Worm (Caenorhabditis elegans) whole organism, L1 larva: ENCODE data around the gene gst-29.

Source experiments
- C04F5.9 ChIP-seq: sonication (generic microtip); optimal IDR thresholded peaks from 2 replicates; lab custom pipeline; 2016; ENCODE audit warnings: missing genetic modification characterization, missing compliant biosample characterization
- C16A3.4 ChIP-seq: fragments of 150-350 bp; optimal IDR thresholded peaks from 2 replicates; lab custom pipeline; 2014; ENCODE audit warnings: missing biosample characterization, missing genetic modification characterization
- C34B4.2 ChIP-seq: sonication (generic microtip); optimal IDR thresholded peaks from 2 replicates; lab custom pipeline; 2017; ENCODE audit warnings: mild to moderate bottlenecking, missing genetic modification characterization, missing compliant biosample characterization
- Y116A8C.19 ChIP-seq: sonication (generic microtip); optimal IDR thresholded peaks from 2 replicates; lab custom pipeline; 2016; ENCODE audit warnings: missing compliant biosample characterization, missing genetic modification characterization, borderline replicate concordance
- aha-1 ChIP-seq: fragments of 150-350 bp; optimal IDR thresholded peaks from 2 replicates; lab custom pipeline; 2014; ENCODE audit warnings: missing biosample characterization, missing genetic modification characterization
- alr-1 ChIP-seq: fragments of 200-800 bp; sonication (Bioruptor generic); optimal IDR thresholded peaks from 2 replicates; lab custom pipeline; 2018; ENCODE audit warnings: borderline replicate concordance, mild to moderate bottlenecking, missing genetic modification characterization, missing compliant biosample characterization
- aly-2 ChIP-seq: fragments of 150-350 bp; optimal IDR thresholded peaks from 2 replicates; lab custom pipeline; 2014; ENCODE audit warnings: missing biosample characterization, missing genetic modification characterization
- blmp-1 ChIP-seq: fragments of 150-350 bp; optimal IDR thresholded peaks from 2 replicates; lab custom pipeline; 2014; ENCODE audit warnings: missing biosample characterization, missing genetic modification characterization
- ceh-63 ChIP-seq: fragments of 200-800 bp; sonication (Bioruptor generic); optimal IDR thresholded peaks from 2 replicates; lab custom pipeline; 2018; ENCODE audit warnings: mild to moderate bottlenecking, missing genetic modification characterization, missing compliant biosample characterization
- ceh-82 ChIP-seq, 3 experiments: fragments of 150-350 bp in 1 of 3; sonication (generic microtip) in 2 of 3; optimal IDR thresholded peaks; 2 replicates each; lab custom pipeline; 2014 to 2017; ENCODE audit warnings: missing biosample characterization in 3 of 3, missing genetic modification characterization in 3 of 3
- ceh-88 ChIP-seq: fragments of 200-800 bp; sonication (Bioruptor generic); IDR thresholded peaks from 2 replicates; pipeline ENCODE4 v1.3.6; 2022; ENCODE audit warnings: missing genetic modification characterization, missing compliant biosample characterization
- ceh-90 ChIP-seq: sonication (generic microtip); optimal IDR thresholded peaks from 2 replicates; lab custom pipeline; 2016; ENCODE audit warnings: missing genetic modification characterization, missing compliant biosample characterization
- ces-1 ChIP-seq: fragments of 150-350 bp; optimal IDR thresholded peaks from 2 replicates; lab custom pipeline; 2014; ENCODE audit warnings: missing biosample characterization, missing genetic modification reagents, missing genetic modification characterization
- efl-1 ChIP-seq, 4 experiments: fragments of 150-350 bp; optimal IDR thresholded peaks in 3 of 4; peaks in 1 of 4; 1 replicate in 1 of 4; 2 replicates in 3 of 4; lab custom pipeline; 2014; ENCODE audit warnings: missing biosample characterization in 2 of 4, missing genetic modification characterization in 2 of 4, missing genetic modification reagents in 2 of 4
- efl-3 ChIP-seq: fragments of 200-800 bp; sonication (Bioruptor generic); optimal IDR thresholded peaks from 2 replicates; lab custom pipeline; 2018; ENCODE audit warnings: mild to moderate bottlenecking, missing genetic modification characterization, missing compliant biosample characterization
- egl-13 ChIP-seq: sonication (generic microtip); optimal IDR thresholded peaks from 2 replicates; lab custom pipeline; 2016; ENCODE audit warnings: missing genotype, missing genetic modification reagents, missing genetic modification characterization, missing compliant biosample characterization
- egl-27 ChIP-seq, 2 experiments: fragments of 150-350 bp in 1 of 2; sonication (generic microtip); optimal IDR thresholded peaks; 3 replicates each; lab custom pipeline; 2017 to 2018; ENCODE audit warnings: missing biosample characterization in 2 of 2, missing genetic modification characterization in 2 of 2, missing genetic modification reagents in 2 of 2
- elt-2 ChIP-seq: sonication (generic microtip); optimal IDR thresholded peaks from 2 replicates; lab custom pipeline; 2016; ENCODE audit warnings: missing genetic modification characterization, mild to moderate bottlenecking, inconsistent platforms, missing compliant biosample characterization, missing genetic modification reagents
- elt-3 ChIP-seq, 6 experiments: fragments of 150-350 bp in 1 of 6; sonication (generic microtip); optimal IDR thresholded peaks; 2 replicates each; lab custom pipeline; 2017 to 2018; ENCODE audit warnings: missing biosample characterization in 6 of 6, missing genetic modification characterization in 6 of 6, inconsistent platforms in 1 of 6
- ets-5 ChIP-seq: fragments of 200-800 bp; sonication (Bioruptor generic); IDR thresholded peaks from 2 replicates; pipeline ENCODE4 v1.3.6; 2022; ENCODE audit warnings: missing genetic modification characterization, missing compliant biosample characterization
- fkh-4 ChIP-seq: sonication (generic microtip); optimal IDR thresholded peaks from 2 replicates; lab custom pipeline; 2016; ENCODE audit warnings: missing compliant biosample characterization, missing genetic modification characterization, borderline replicate concordance
- fkh-8 ChIP-seq: sonication (generic microtip); optimal IDR thresholded peaks from 2 replicates; lab custom pipeline; 2016; ENCODE audit warnings: mild to moderate bottlenecking, missing genetic modification characterization, missing compliant biosample characterization
- hlh-17 ChIP-seq: fragments of 200-800 bp; sonication (Bioruptor generic); optimal IDR thresholded peaks from 2 replicates; lab custom pipeline; 2018; ENCODE audit warnings: missing genetic modification characterization, mild to moderate bottlenecking, missing compliant biosample characterization, moderate library complexity, borderline replicate concordance
- isw-1 ChIP-seq: fragments of 200-800 bp; sonication (Bioruptor generic); IDR thresholded peaks from 2 replicates; pipeline ENCODE4 v1.3.6; 2022; ENCODE audit warnings: missing genetic modification characterization, missing compliant biosample characterization
- jun-1 ChIP-seq: fragments of 150-350 bp; optimal IDR thresholded peaks from 2 replicates; lab custom pipeline; 2014; ENCODE audit warnings: missing biosample characterization, missing genetic modification reagents, missing genetic modification characterization
- lin-13 ChIP-seq: fragments of 150-350 bp; optimal IDR thresholded peaks from 2 replicates; lab custom pipeline; 2014; ENCODE audit warnings: missing biosample characterization, missing genetic modification reagents, missing genetic modification characterization
- lir-3 ChIP-seq: sonication (generic microtip); optimal IDR thresholded peaks from 2 replicates; lab custom pipeline; 2016; ENCODE audit warnings: mild to moderate bottlenecking, missing genetic modification characterization, moderate library complexity, missing compliant biosample characterization; ENCODE audit not compliant: poor library complexity
- mdl-1 ChIP-seq, 2 experiments: fragments of 150-350 bp; optimal IDR thresholded peaks; 2 replicates each; lab custom pipeline; 2014 to 2017; ENCODE audit warnings: missing biosample characterization in 2 of 2, missing genetic modification characterization in 2 of 2, inconsistent platforms in 1 of 2
- mep-1 ChIP-seq: fragments of 150-350 bp; optimal IDR thresholded peaks from 2 replicates; lab custom pipeline; 2014; ENCODE audit warnings: missing biosample characterization, missing genetic modification characterization
- nhr-19 ChIP-seq: fragments of 200-800 bp; sonication (Bioruptor generic); conservative IDR thresholded peaks from 2 replicates; pipeline ENCODE4 v1.3.6; 2022; ENCODE audit warnings: missing genetic modification characterization, missing compliant biosample characterization
- nhr-237 ChIP-seq: fragments of 150-350 bp; optimal IDR thresholded peaks from 2 replicates; lab custom pipeline; 2014; ENCODE audit warnings: missing biosample characterization, missing genetic modification characterization
- nhr-28 ChIP-seq: fragments of 150-350 bp; optimal IDR thresholded peaks from 2 replicates; lab custom pipeline; 2014; ENCODE audit warnings: missing biosample characterization, missing genetic modification characterization
- nhr-76 ChIP-seq: sonication (generic microtip); optimal IDR thresholded peaks from 2 replicates; lab custom pipeline; 2017; ENCODE audit warnings: missing biosample characterization, missing genetic modification characterization
- nhr-84 ChIP-seq: sonication (generic microtip); optimal IDR thresholded peaks from 2 replicates; lab custom pipeline; 2017; ENCODE audit warnings: missing biosample characterization, missing genetic modification characterization
- nhr-90 ChIP-seq: sonication (generic microtip); optimal IDR thresholded peaks from 2 replicates; lab custom pipeline; 2016; ENCODE audit warnings: mild to moderate bottlenecking, missing genetic modification characterization, missing compliant biosample characterization; ENCODE audit not compliant: poor library complexity
- pax-3 ChIP-seq: fragments of 200-800 bp; sonication (Bioruptor generic); optimal IDR thresholded peaks from 2 replicates; lab custom pipeline; 2018; ENCODE audit warnings: mild to moderate bottlenecking, missing genetic modification characterization, moderate library complexity, missing compliant biosample characterization
- rnt-1 ChIP-seq: sonication (generic microtip); optimal IDR thresholded peaks from 2 replicates; lab custom pipeline; 2016; ENCODE audit warnings: mild to moderate bottlenecking, missing genetic modification characterization, moderate library complexity, missing compliant biosample characterization
- snpc-4 ChIP-seq: fragments of 150-350 bp; optimal IDR thresholded peaks from 2 replicates; lab custom pipeline; 2014; ENCODE audit warnings: missing biosample characterization, missing genetic modification characterization
- snu-23 ChIP-seq: sonication (generic microtip); optimal IDR thresholded peaks from 2 replicates; lab custom pipeline; 2016; ENCODE audit warnings: missing genetic modification characterization, missing compliant biosample characterization
- sptf-1 ChIP-seq: fragments of 150-350 bp; optimal IDR thresholded peaks from 2 replicates; lab custom pipeline; 2014; ENCODE audit warnings: missing biosample characterization, missing genetic modification characterization
- swsn-7 ChIP-seq: sonication (generic microtip); optimal IDR thresholded peaks from 2 replicates; lab custom pipeline; 2016; ENCODE audit warnings: missing genetic modification characterization, missing compliant biosample characterization
- tbx-2 ChIP-seq: sonication (generic microtip); optimal IDR thresholded peaks from 2 replicates; lab custom pipeline; 2016; ENCODE audit warnings: missing genetic modification characterization, missing compliant biosample characterization
- tlp-1 ChIP-seq: fragments of 150-350 bp; optimal IDR thresholded peaks from 2 replicates; lab custom pipeline; 2014; ENCODE audit warnings: missing biosample characterization, missing genetic modification characterization
- unc-30 ChIP-seq: sonication (generic microtip); optimal IDR thresholded peaks from 2 replicates; lab custom pipeline; 2017; ENCODE audit warnings: missing biosample characterization, missing genetic modification characterization
- unc-62 ChIP-seq: fragments of 150-350 bp; optimal IDR thresholded peaks from 2 replicates; lab custom pipeline; 2014; ENCODE audit warnings: missing biosample characterization, missing genetic modification reagents, missing genetic modification characterization
- unc-86 ChIP-seq: sonication (generic microtip); optimal IDR thresholded peaks from 2 replicates; lab custom pipeline; 2016; ENCODE audit warnings: missing genetic modification characterization, missing compliant biosample characterization
- vab-15 ChIP-seq: sonication (generic microtip); optimal IDR thresholded peaks from 2 replicates; lab custom pipeline; 2017; ENCODE audit warnings: missing genotype, mild to moderate bottlenecking, missing genetic modification characterization, missing compliant biosample characterization
- xbp-1 ChIP-seq: sonication (generic microtip); optimal IDR thresholded peaks from 2 replicates; lab custom pipeline; 2016; ENCODE audit warnings: missing genetic modification characterization, missing compliant biosample characterization
- zag-1 ChIP-seq: fragments of 150-350 bp; optimal IDR thresholded peaks from 2 replicates; lab custom pipeline; 2014; ENCODE audit warnings: missing biosample characterization, missing genetic modification characterization
- zip-4 ChIP-seq: fragments of 200-800 bp; sonication (Bioruptor generic); optimal IDR thresholded peaks from 2 replicates; lab custom pipeline; 2018; ENCODE audit warnings: mild to moderate bottlenecking, missing genetic modification characterization, moderate library complexity, missing compliant biosample characterization
- ztf-4 ChIP-seq: fragments of 150-350 bp; optimal IDR thresholded peaks from 2 replicates; lab custom pipeline; 2014; ENCODE audit warnings: missing biosample characterization, missing genetic modification characterization

Gene gst-29

ce11 chrII:15119537-15120360 is 49.9 kb downstream of the gst-29 start, which contains the start of gene arp-1:
arp-1 (plus strand) TSS chrII:15120301.
- TF ChIP-seq tbx-2 (tag; lab: Kevin White, UChicago) (peak; percentile 20), efl-3 (GFP tag; lab: Kevin White, UChicago) (no peak), ceh-82 (tag; optimal IDR thresholded peaks at IDR 0.05; lab: Kevin White, UChicago) (peak; percentile 50 to 63 (median 52)), ces-1 (no peak), egl-27 (tag; optimal IDR thresholded peaks at IDR 0.05; lab: Kevin White, UChicago) (no peak), nhr-84 (no peak), pax-3 (tag; lab: Kevin White, UChicago) (no peak), xbp-1 (no peak), C34B4.2 (tag; lab: Kevin White, UChicago) (no peak), jun-1 (tag; lab: Kevin White, UChicago) (no peak), snu-23 (GFP tag; lab: Kevin White, UChicago) (peak; percentile 57), vab-15 (tag; lab: Kevin White, UChicago) (no peak), elt-2 (tag; lab: Kevin White, UChicago) (no peak), unc-86 (tag; lab: Kevin White, UChicago) (no peak), nhr-237 (tag; lab: Kevin White, UChicago) (no peak), nhr-76 (no peak), mep-1 (tag; lab: Kevin White, UChicago) (peak; percentile 63), alr-1 (tag; lab: Kevin White, UChicago) (no peak), egl-13 (tag; lab: Kevin White, UChicago) (no peak), rnt-1 (peak; percentile 66), ztf-4 (tag; lab: Kevin White, UChicago) (no peak), mdl-1 (tag; optimal IDR thresholded peaks at IDR 0.05; lab: Kevin White, UChicago) (peak in 1 of 2 experiments; percentile 31), snpc-4 (no peak), nhr-90 (tag; lab: Kevin White, UChicago) (no peak), aly-2 (tag; lab: Kevin White, UChicago) (no peak), nhr-19 (GFP tag; lab: Robert Waterston, UW) (peak; percentile 26; the same call in 1 of the 2 replicates), unc-62 (GFP tag; lab: Kevin White, UChicago) (no peak), Y116A8C.19 (tag; lab: Kevin White, UChicago) (no peak), zip-4 (GFP tag; lab: Kevin White, UChicago) (peak; percentile 84), sptf-1 (tag; lab: Kevin White, UChicago) (no peak), unc-30 (tag; lab: Kevin White, UChicago) (no peak), fkh-8 (tag; lab: Kevin White, UChicago) (no peak), C16A3.4 (tag; lab: Kevin White, UChicago) (peak; percentile 75), zag-1 (tag; lab: Kevin White, UChicago) (no peak), aha-1 (no peak), lin-13 (GFP tag; lab: Kevin White, UChicago) (peak; percentile 21), fkh-4 (tag; lab: Kevin White, UChicago) (no peak), elt-3 (tag; optimal IDR thresholded peaks at IDR 0.05; lab: Kevin White, UChicago) (peak in 1 of 6 experiments; percentile 1), isw-1 (GFP tag; lab: Robert Waterston, UW) (peak; percentile 11; the same call in 1 of the 2 replicates), ceh-88 (GFP tag; lab: Robert Waterston, UW) (no peak), swsn-7 (tag; lab: Kevin White, UChicago) (peak; percentile 34), ceh-90 (tag; lab: Kevin White, UChicago) (no peak), nhr-28 (no peak), efl-1 (optimal IDR thresholded peaks at IDR 0.05; lab: Kevin White, UChicago) (peak; percentile 71 to 78), efl-1 (GFP tag; optimal IDR thresholded peaks at IDR 0.05 in 1 of 2; lab: Kevin White, UChicago) (peak; percentile 70 to 91), ceh-63 (no peak), ets-5 (no peak), C04F5.9 (tag; lab: Kevin White, UChicago) (no peak), tlp-1 (tag; lab: Kevin White, UChicago) (no peak), lir-3 (tag; lab: Kevin White, UChicago) (no peak), hlh-17 (no peak), blmp-1 (no peak)
